Worm (Caenorhabditis elegans) whole organism, L2 larva: Measurements from ENCODE around the gene T24C12.3.

Source experiments
- C34F6.9 ChIP-seq: fragments of 150-350 bp; optimal IDR thresholded peaks from 2 replicates; lab custom pipeline; 2014; ENCODE audit warnings: missing biosample characterization, missing genetic modification characterization
- F13H6.1 ChIP-seq: sonication (generic microtip); optimal IDR thresholded peaks from 2 replicates; lab custom pipeline; 2016; ENCODE audit warnings: missing genetic modification characterization, missing compliant biosample characterization
- R02D3.7 ChIP-seq: fragments of 150-350 bp; optimal IDR thresholded peaks from 2 replicates; lab custom pipeline; 2014; ENCODE audit warnings: missing biosample characterization, missing genetic modification characterization
- Y55F3AM.14 ChIP-seq: fragments of 200-800 bp; sonication (Bioruptor generic); optimal IDR thresholded peaks from 2 replicates; lab custom pipeline; 2018; ENCODE audit warnings: mild to moderate bottlenecking, missing genetic modification characterization, missing compliant biosample characterization
- ZK546.5 ChIP-seq: sonication (generic microtip); optimal IDR thresholded peaks from 2 replicates; lab custom pipeline; 2017; ENCODE audit warnings: missing biosample characterization, missing genetic modification characterization
- alr-1 ChIP-seq: fragments of 150-350 bp; optimal IDR thresholded peaks from 2 replicates; lab custom pipeline; 2014; ENCODE audit warnings: missing biosample characterization, missing genetic modification characterization
- aly-2 ChIP-seq: fragments of 150-350 bp; optimal IDR thresholded peaks from 2 replicates; lab custom pipeline; 2014; ENCODE audit warnings: missing biosample characterization, missing genetic modification characterization
- ama-1 ChIP-seq: fragments of 150-350 bp; optimal IDR thresholded peaks from 2 replicates; lab custom pipeline; 2018; ENCODE audit warnings: inconsistent platforms
- blmp-1 ChIP-seq: sonication (generic microtip); optimal IDR thresholded peaks from 2 replicates; lab custom pipeline; 2017; ENCODE audit warnings: missing genetic modification characterization, mild to moderate bottlenecking, missing compliant biosample characterization, antibody characterized with exemption, moderate library complexity; ENCODE audit not compliant: insufficient read depth
- ceh-16 ChIP-seq: fragments of 150-350 bp; optimal IDR thresholded peaks from 2 replicates; lab custom pipeline; 2014; ENCODE audit warnings: missing biosample characterization, missing genetic modification characterization
- ceh-82 ChIP-seq: fragments of 150-350 bp; optimal IDR thresholded peaks from 2 replicates; lab custom pipeline; 2014; ENCODE audit warnings: missing biosample characterization, missing genetic modification characterization
- crh-2 ChIP-seq: sonication (generic microtip); optimal IDR thresholded peaks from 2 replicates; lab custom pipeline; 2017; ENCODE audit warnings: missing biosample characterization, missing genetic modification characterization
- dmd-4 ChIP-seq: sonication (generic microtip); optimal IDR thresholded peaks from 2 replicates; lab custom pipeline; 2017; ENCODE audit warnings: missing biosample characterization, missing genetic modification characterization
- egl-27 ChIP-seq: sonication (generic microtip); optimal IDR thresholded peaks from 3 replicates; lab custom pipeline; 2017; ENCODE audit warnings: missing biosample characterization, missing genetic modification reagents, missing genetic modification characterization
- elt-1 ChIP-seq: fragments of 150-350 bp; optimal IDR thresholded peaks from 2 replicates; lab custom pipeline; 2014; ENCODE audit warnings: missing biosample characterization, missing genetic modification characterization
- elt-3 ChIP-seq: sonication (generic microtip); optimal IDR thresholded peaks from 2 replicates; lab custom pipeline; 2017; ENCODE audit warnings: missing biosample characterization, missing genetic modification characterization
- fos-1 ChIP-seq: fragments of 150-350 bp; optimal IDR thresholded peaks from 2 replicates; lab custom pipeline; 2014; ENCODE audit warnings: missing biosample characterization, missing genetic modification characterization
- gmeb-1 ChIP-seq: fragments of 150-350 bp; optimal IDR thresholded peaks from 2 replicates; lab custom pipeline; 2014; ENCODE audit warnings: missing biosample characterization, missing genetic modification characterization
- lin-11 ChIP-seq: fragments of 150-350 bp; sonication (generic microtip); optimal IDR thresholded peaks from 2 replicates; lab custom pipeline; 2014; ENCODE audit warnings: missing biosample characterization, missing genetic modification characterization, inconsistent platforms, mixed read lengths
- lin-13 ChIP-seq: fragments of 150-350 bp; optimal IDR thresholded peaks from 2 replicates; lab custom pipeline; 2014; ENCODE audit warnings: missing biosample characterization, missing genetic modification reagents, missing genetic modification characterization
- lin-39 ChIP-seq: fragments of 150-350 bp; optimal IDR thresholded peaks from 2 replicates; lab custom pipeline; 2014; ENCODE audit warnings: missing biosample characterization, missing genetic modification reagents, missing genetic modification characterization
- lsy-2 ChIP-seq, 2 experiments: fragments of 150-350 bp in 1 of 2; sonication (generic microtip) in 1 of 2; optimal IDR thresholded peaks; 2 replicates each; lab custom pipeline; 2014 to 2017; ENCODE audit warnings: missing biosample characterization in 2 of 2, missing genetic modification characterization in 2 of 2
- mab-5 ChIP-seq: fragments of 150-350 bp; optimal IDR thresholded peaks from 2 replicates; lab custom pipeline; 2014; ENCODE audit warnings: missing biosample characterization, missing genetic modification characterization
- mbf-1 ChIP-seq: sonication (generic microtip); optimal IDR thresholded peaks from 2 replicates; lab custom pipeline; 2017; ENCODE audit warnings: missing biosample characterization, missing genetic modification characterization
- mdl-1 ChIP-seq, 2 experiments: fragments of 150-350 bp in 1 of 2; sonication (generic microtip) in 1 of 2; optimal IDR thresholded peaks; 2 replicates each; lab custom pipeline; 2017; ENCODE audit warnings: missing biosample characterization in 2 of 2, missing genetic modification characterization in 2 of 2
- nhr-10 ChIP-seq: sonication (generic microtip); optimal IDR thresholded peaks from 2 replicates; lab custom pipeline; 2017; ENCODE audit warnings: missing biosample characterization, missing genetic modification characterization
- nhr-11 ChIP-seq: fragments of 150-350 bp; optimal IDR thresholded peaks from 2 replicates; lab custom pipeline; 2014; ENCODE audit warnings: missing biosample characterization, missing genetic modification characterization
- nhr-12 ChIP-seq: fragments of 150-350 bp; optimal IDR thresholded peaks from 2 replicates; lab custom pipeline; 2014; ENCODE audit warnings: missing biosample characterization, missing genetic modification characterization
- nhr-129 ChIP-seq: fragments of 150-350 bp; optimal IDR thresholded peaks from 2 replicates; lab custom pipeline; 2014; ENCODE audit warnings: missing biosample characterization, missing genetic modification characterization
- nhr-21 ChIP-seq: fragments of 150-350 bp; optimal IDR thresholded peaks from 2 replicates; lab custom pipeline; 2014; ENCODE audit warnings: missing biosample characterization, missing genetic modification characterization
- nhr-23 ChIP-seq: fragments of 150-350 bp; optimal IDR thresholded peaks from 2 replicates; lab custom pipeline; 2014; ENCODE audit warnings: missing biosample characterization, missing genetic modification reagents, missing genetic modification characterization
- nhr-237 ChIP-seq: fragments of 150-350 bp; optimal IDR thresholded peaks from 2 replicates; lab custom pipeline; 2014; ENCODE audit warnings: missing biosample characterization, missing genetic modification characterization
- nhr-25 ChIP-seq: fragments of 150-350 bp; sonication (generic microtip); optimal IDR thresholded peaks from 3 replicates; lab custom pipeline; 2014; ENCODE audit warnings: missing biosample characterization, missing genetic modification characterization
- nhr-6 ChIP-seq: fragments of 150-350 bp; optimal IDR thresholded peaks from 2 replicates; lab custom pipeline; 2014; ENCODE audit warnings: missing biosample characterization, missing genetic modification characterization
- nhr-77 ChIP-seq: fragments of 150-350 bp; optimal IDR thresholded peaks from 2 replicates; lab custom pipeline; 2014; ENCODE audit warnings: missing biosample characterization, missing genetic modification characterization
- peb-1 ChIP-seq: fragments of 150-350 bp; optimal IDR thresholded peaks from 2 replicates; lab custom pipeline; 2014; ENCODE audit warnings: missing biosample characterization, missing genetic modification characterization
- skn-1 ChIP-seq: sonication (generic microtip); optimal IDR thresholded peaks from 2 replicates; lab custom pipeline; 2017; ENCODE audit warnings: missing biosample characterization, missing genetic modification characterization
- sma-3 ChIP-seq: sonication (generic microtip); optimal IDR thresholded peaks from 2 replicates; lab custom pipeline; 2016; ENCODE audit warnings: missing genetic modification reagents, missing genetic modification characterization, missing compliant biosample characterization
- sma-9 ChIP-seq, 2 experiments: fragments of 150-350 bp in 1 of 2; sonication (generic microtip) in 1 of 2; optimal IDR thresholded peaks; 2 replicates each; lab custom pipeline; 2014 to 2016; ENCODE audit warnings: missing genetic modification characterization in 2 of 2, mild to moderate bottlenecking in 1 of 2, missing biosample characterization in 1 of 2, missing compliant biosample characterization in 1 of 2, missing genetic modification reagents in 1 of 2, moderate library complexity in 1 of 2
- snpc-4 ChIP-seq: fragments of 150-350 bp; optimal IDR thresholded peaks from 2 replicates; lab custom pipeline; 2014; ENCODE audit warnings: missing biosample characterization, missing genetic modification characterization
- unc-39 ChIP-seq: fragments of 150-350 bp; optimal IDR thresholded peaks from 2 replicates; lab custom pipeline; 2014; ENCODE audit warnings: missing biosample characterization, missing genetic modification characterization
- unc-55 ChIP-seq: fragments of 150-350 bp; sonication (generic microtip); optimal IDR thresholded peaks from 3 replicates; lab custom pipeline; 2014; ENCODE audit warnings: missing biosample characterization, missing genetic modification reagents, missing genetic modification characterization
- unc-62 ChIP-seq: fragments of 150-350 bp; optimal IDR thresholded peaks from 2 replicates; lab custom pipeline; 2014; ENCODE audit warnings: missing biosample characterization, missing genetic modification reagents, missing genetic modification characterization
- zag-1 ChIP-seq: fragments of 150-350 bp; optimal IDR thresholded peaks from 2 replicates; lab custom pipeline; 2014; ENCODE audit warnings: missing biosample characterization, missing genetic modification characterization
- ztf-1 ChIP-seq: fragments of 200-800 bp; sonication (Bioruptor generic); conservative IDR thresholded peaks from 2 replicates; pipeline ENCODE4 v1.3.6; 2022; ENCODE audit warnings: missing genetic modification characterization, missing compliant biosample characterization
- ztf-11 ChIP-seq: sonication (generic microtip); optimal IDR thresholded peaks from 2 replicates; lab custom pipeline; 2017; ENCODE audit warnings: missing biosample characterization, missing genetic modification characterization
- ztf-4 ChIP-seq: fragments of 150-350 bp; optimal IDR thresholded peaks from 2 replicates; lab custom pipeline; 2014; ENCODE audit warnings: missing biosample characterization, missing genetic modification characterization

The T24C12.3 gene

ce11 chrX:2203760-2204159 is at the start of gene T24C12.3:
Gene T24C12.3, minus strand, starts transcription at chrX:2203893.
- peak; percentile 80 for TF ChIP-seq fos-1
- TF ChIP-seq lin-13: no peak

- TF ChIP-seq ama-1 (lab: Kevin White, UChicago) (no peak), crh-2 (tag; lab: Kevin White, UChicago) (no peak), fos-1 (no peak), elt-1 (tag; lab: Kevin White, UChicago) (no peak), nhr-21 (tag; lab: Kevin White, UChicago) (no peak), lsy-2 (tag; optimal IDR thresholded peaks at IDR 0.05; lab: Kevin White, UChicago) (no peak), sma-3 (GFP tag; lab: Kevin White, UChicago) (no peak), ceh-16 (tag; lab: Kevin White, UChicago) (no peak), nhr-25 (no peak), ztf-4 (tag; lab: Kevin White, UChicago) (no peak), zag-1 (tag; lab: Kevin White, UChicago) (no peak), nhr-11 (tag; lab: Kevin White, UChicago) (no peak), unc-39 (tag; lab: Kevin White, UChicago) (no peak), ceh-82 (tag; lab: Kevin White, UChicago) (no peak), Y55F3AM.14 (GFP tag; lab: Kevin White, UChicago) (no peak), nhr-237 (no peak), ztf-11 (tag; lab: Kevin White, UChicago) (no peak)
Observed at ce11 chrX:2246908-2247307, 43.2 kb upstream of the T24C12.3 start, which contains the start of gene AH9.1. Gene AH9.1, minus strand, starts transcription at chrX:2247008.

DNA sequence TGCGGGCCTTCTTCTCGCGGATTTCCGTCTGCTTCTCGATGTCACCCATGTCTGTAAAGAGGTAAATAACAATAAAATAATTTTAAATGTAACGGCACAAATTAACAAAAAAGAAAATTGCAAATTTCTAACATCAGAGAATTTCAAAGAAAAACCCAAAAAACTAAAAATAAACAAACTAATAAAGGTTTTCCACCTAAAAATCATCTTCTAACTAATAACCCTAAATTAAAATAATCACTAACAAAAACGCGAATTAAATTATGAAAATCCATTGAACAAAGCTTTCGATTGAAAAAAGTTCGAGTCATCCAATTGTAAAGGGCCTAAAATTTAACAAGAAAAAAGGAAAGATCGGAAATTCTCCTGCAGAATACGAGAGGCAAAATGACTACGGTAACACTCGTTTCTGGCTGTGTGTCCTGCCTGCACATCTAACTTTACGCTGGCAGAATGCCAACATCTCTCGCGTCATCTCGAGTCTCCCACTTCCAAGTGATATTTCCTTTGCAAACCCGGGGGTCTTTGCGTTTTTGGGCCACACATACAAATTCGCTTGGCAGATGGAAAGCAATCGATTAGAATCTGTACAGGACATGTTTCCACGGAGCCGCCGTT is 39.0 kb upstream of the T24C12.3 start, which contains the start of gene rpl-11.2:
Gene rpl-11.2 (minus strand): TSS at position 51 of the 618 bp plus-strand sequence.
- no peak for TF ChIP-seq nhr-12 (tag; lab: Kevin White, UChicago)
- peak; percentile 52 for TF ChIP-seq R02D3.7 (tag; lab: Kevin White, UChicago)
- peak; percentile 67 for TF ChIP-seq unc-62 (GFP tag; lab: Kevin White, UChicago)
- TF ChIP-seq dmd-4: no peak
- TF ChIP-seq egl-27: peak; percentile 87
- peak; percentile 98 for TF ChIP-seq sma-9 (GFP tag; optimal IDR thresholded peaks at IDR 0.05; lab: Kevin White, UChicago)
- no peak for TF ChIP-seq sma-9 (tag; optimal IDR thresholded peaks at IDR 0.05; lab: Kevin White, UChicago)
- TF ChIP-seq ztf-11 (tag; lab: Kevin White, UChicago): peak; percentile 47
- TF ChIP-seq nhr-237: peak; percentile 77
- no peak for TF ChIP-seq alr-1
- peak; percentile 84 for TF ChIP-seq nhr-10 (tag; lab: Kevin White, UChicago)
- TF ChIP-seq lin-39 (tag; lab: Kevin White, UChicago): no peak
- TF ChIP-seq ceh-82 (tag; lab: Kevin White, UChicago): peak; percentile 86
- TF ChIP-seq zag-1 (tag; lab: Kevin White, UChicago): peak; percentile 89
- TF ChIP-seq ZK546.5 (tag; lab: Kevin White, UChicago): peak; percentile 99
- peak; percentile 88 for TF ChIP-seq nhr-77 (tag; lab: Kevin White, UChicago)
- no peak for TF ChIP-seq nhr-23 (tag; lab: Kevin White, UChicago)
- TF ChIP-seq blmp-1 (tag; lab: Kevin White, UChicago): peak; percentile 76
- TF ChIP-seq lsy-2 (tag; optimal IDR thresholded peaks at IDR 0.05; lab: Kevin White, UChicago): peak; percentile 99 to 100
- peak; percentile 99 for TF ChIP-seq crh-2 (tag; lab: Kevin White, UChicago)
- TF ChIP-seq nhr-129: peak; percentile 99
- TF ChIP-seq lin-11: peak; percentile 99
- TF ChIP-seq elt-1 (tag; lab: Kevin White, UChicago): no peak
- peak; percentile 97 for TF ChIP-seq F13H6.1 (tag; lab: Kevin White, UChicago)
- peak; percentile 96 for TF ChIP-seq ceh-16 (tag; lab: Kevin White, UChicago)
- peak; percentile 94 for TF ChIP-seq mab-5 (tag; lab: Kevin White, UChicago)
- peak; percentile 91 for TF ChIP-seq gmeb-1
- TF ChIP-seq unc-39 (tag; lab: Kevin White, UChicago): no peak
- peak; percentile 98 for TF ChIP-seq sma-3 (GFP tag; lab: Kevin White, UChicago)
- TF ChIP-seq fos-1: peak; percentile 97
- peak; percentile 94 for TF ChIP-seq ztf-4 (tag; lab: Kevin White, UChicago)
- no peak for TF ChIP-seq nhr-11 (tag; lab: Kevin White, UChicago)
- TF ChIP-seq nhr-21 (tag; lab: Kevin White, UChicago): peak; percentile 98
- no peak for TF ChIP-seq mbf-1 (tag; lab: Kevin White, UChicago)
- TF ChIP-seq C34F6.9 (tag; lab: Kevin White, UChicago): peak; percentile 99
- no peak for TF ChIP-seq aly-2 (tag; lab: Kevin White, UChicago)
- peak; percentile 89 for TF ChIP-seq snpc-4
- peak; percentile 83 for TF ChIP-seq skn-1 (tag; lab: Kevin White, UChicago)
- TF ChIP-seq ztf-1: no peak
- TF ChIP-seq peb-1: peak; percentile 90
- peak; percentile 92 for TF ChIP-seq Y55F3AM.14 (GFP tag; lab: Kevin White, UChicago)
- TF ChIP-seq elt-3 (tag; lab: Kevin White, UChicago): no peak
- TF ChIP-seq unc-55 (GFP tag; lab: Kevin White, UChicago): peak; percentile 99
- TF ChIP-seq nhr-25: peak; percentile 98
- TF ChIP-seq nhr-6 (tag; lab: Kevin White, UChicago): peak; percentile 97
- peak; percentile 62 to 77 for TF ChIP-seq mdl-1 (tag; optimal IDR thresholded peaks at IDR 0.05; lab: Kevin White, UChicago)
